Fruit fly (Drosophila melanogaster) whole organism, wandering third instar larva: ENCODE data around the gene TwdlT.

Experiments
- Abd-B ChIP-seq: fragments of >200 bp; optimal IDR thresholded peaks from 2 replicates; lab custom pipeline; 2017; ENCODE audit warnings: missing biosample characterization, missing genetic modification characterization
- Dfd ChIP-seq: fragments of >200 bp; optimal IDR thresholded peaks from 2 replicates; lab custom pipeline; 2017; ENCODE audit warnings: missing biosample characterization, missing genetic modification characterization
- Dif ChIP-seq: fragments of 200-275, 200-300 bp; sonication (Bioruptor generic); optimal IDR thresholded peaks from 2 replicates; lab custom pipeline; 2018; ENCODE audit warnings: missing biosample characterization, missing genetic modification characterization; ENCODE audit not compliant: partially characterized antibody
- GATAd ChIP-seq: sonication (Bioruptor generic); optimal IDR thresholded peaks from 2 replicates; lab custom pipeline; 2016; ENCODE audit warnings: missing biosample characterization, missing genetic modification characterization
- HLH106 ChIP-seq: fragments of 200-800 bp; optimal IDR thresholded peaks from 3 replicates; lab custom pipeline; 2019; ENCODE audit warnings: missing biosample characterization, mild to moderate bottlenecking, missing genetic modification characterization, moderate library complexity
- Hr83 ChIP-seq: fragments of 200-300 bp; sonication (Bioruptor generic); optimal IDR thresholded peaks from 2 replicates; lab custom pipeline; 2016; ENCODE audit warnings: missing biosample characterization, mild to moderate bottlenecking, missing genetic modification characterization, moderate library complexity; ENCODE audit not compliant: poor library complexity, severe bottlenecking
- N ChIP-seq: fragments of >200 bp; optimal IDR thresholded peaks from 2 replicates; lab custom pipeline; 2018; ENCODE audit warnings: missing biosample characterization, missing external identifiers, missing genetic modification characterization
- dmrt93B ChIP-seq: fragments of 200-800 bp; sonication (Bioruptor generic); optimal IDR thresholded peaks from 2 replicates; lab custom pipeline; 2018; ENCODE audit warnings: missing biosample characterization, mild to moderate bottlenecking, missing genetic modification characterization
- pan ChIP-seq: fragments of >200 bp; optimal IDR thresholded peaks from 2 replicates; lab custom pipeline; 2017
- psq ChIP-seq: fragments of 200-800 bp; sonication (Bioruptor generic); optimal IDR thresholded peaks from 3 replicates; lab custom pipeline; 2017; ENCODE audit warnings: missing biosample characterization, mild to moderate bottlenecking, missing genetic modification characterization, moderate library complexity
- rgr ChIP-seq: fragments of 200-800 bp; sonication (Bioruptor generic); optimal IDR thresholded peaks from 3 replicates; lab custom pipeline; 2016; ENCODE audit warnings: missing biosample characterization, mild to moderate bottlenecking, missing genetic modification characterization
- usp ChIP-seq: fragments of >200 bp; optimal IDR thresholded peaks from 2 replicates; lab custom pipeline; 2017; ENCODE audit warnings: missing biosample characterization, missing genetic modification characterization

DNA sequence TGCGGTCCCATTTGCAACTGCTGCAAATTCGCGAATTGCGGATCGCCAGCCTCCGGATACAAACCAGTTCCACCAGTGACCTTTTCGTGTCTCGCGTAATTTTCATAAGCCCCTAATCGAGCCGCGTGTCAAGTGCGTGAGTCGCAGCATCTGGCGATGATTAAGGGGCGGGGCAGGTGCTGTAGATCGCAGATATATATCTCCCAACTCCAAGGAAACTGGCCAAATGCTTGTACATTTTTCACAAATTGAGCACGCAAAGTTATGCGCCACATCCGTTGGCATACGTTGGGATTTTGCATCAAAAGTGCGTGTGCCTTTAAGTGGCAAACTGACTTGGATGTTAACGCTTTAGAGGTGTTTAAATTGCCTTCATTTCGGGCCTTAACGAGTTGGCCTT is 9.0 kb upstream of the TwdlT start:
- TF ChIP-seq N (no peak), Dif (GFP tag; lab: Kevin White, UChicago) (no peak), GATAd (GFP tag; lab: Kevin White, UChicago) (no peak), Hr83 (no peak), usp (GFP tag; lab: Kevin White, UChicago) (no peak), psq (GFP tag; lab: Kevin White, UChicago) (no peak), rgr (GFP tag; lab: Kevin White, UChicago) (no peak), pan (lab: Kevin White, UChicago) (no peak), Dfd (no peak), dmrt93B (no peak), HLH106 (tag; lab: Kevin White, UChicago) (no peak), Abd-B (GFP tag; lab: Kevin White, UChicago) (no peak)
